Worm (Caenorhabditis elegans) whole organism, L3 larva: ENCODE measurements around the gene AH9.6.

Experiments
- ama-1 ChIP-seq: fragments of 150-350 bp; optimal IDR thresholded peaks from 2 replicates; lab custom pipeline; 2018
- ceh-82 ChIP-seq: fragments of 150-350 bp; optimal IDR thresholded peaks from 2 replicates; lab custom pipeline; 2014; ENCODE audit warnings: missing biosample characterization, missing genetic modification characterization
- elt-2 ChIP-seq: sonication (generic microtip); optimal IDR thresholded peaks from 2 replicates; lab custom pipeline; 2016; ENCODE audit warnings: missing genetic modification reagents, mild to moderate bottlenecking, missing genetic modification characterization, missing compliant biosample characterization
- elt-3 ChIP-seq, 3 experiments: fragments of 150-350 bp in 1 of 3; sonication (generic microtip) in 2 of 3; optimal IDR thresholded peaks; 2 replicates in 2 of 3; 4 replicates in 1 of 3; lab custom pipeline; 2014 to 2017; ENCODE audit warnings: missing biosample characterization in 3 of 3, missing genetic modification characterization in 3 of 3
- mdl-1 ChIP-seq: fragments of 150-350 bp; optimal IDR thresholded peaks from 2 replicates; lab custom pipeline; 2014; ENCODE audit warnings: missing biosample characterization, missing genetic modification characterization
- nfya-1 ChIP-seq: sonication (generic microtip); optimal IDR thresholded peaks from 2 replicates; lab custom pipeline; 2017; ENCODE audit warnings: missing genetic modification characterization, mild to moderate bottlenecking, missing compliant biosample characterization, antibody characterized with exemption, moderate library complexity; ENCODE audit not compliant: insufficient read depth
- nhr-12 ChIP-seq: fragments of 150-350 bp; optimal IDR thresholded peaks from 2 replicates; lab custom pipeline; 2014; ENCODE audit warnings: missing biosample characterization, missing genetic modification characterization
- nhr-237 ChIP-seq: fragments of 150-350 bp; optimal IDR thresholded peaks from 2 replicates; lab custom pipeline; 2014; ENCODE audit warnings: missing biosample characterization, missing genetic modification characterization
- nhr-28 ChIP-seq: fragments of 150-350 bp; optimal IDR thresholded peaks from 2 replicates; lab custom pipeline; 2014; ENCODE audit warnings: missing biosample characterization, missing genetic modification characterization
- nhr-77 ChIP-seq: fragments of 150-350 bp; optimal IDR thresholded peaks from 2 replicates; lab custom pipeline; 2014; ENCODE audit warnings: missing biosample characterization, missing genetic modification characterization
- sea-2 ChIP-seq: fragments of 150-350 bp; sonication (generic microtip); optimal IDR thresholded peaks from 4 replicates; lab custom pipeline; 2014; ENCODE audit warnings: missing biosample characterization, missing genetic modification reagents, missing genetic modification characterization
- snpc-4 ChIP-seq: fragments of 150-350 bp; optimal IDR thresholded peaks from 2 replicates; lab custom pipeline; 2014; ENCODE audit warnings: missing biosample characterization, missing genetic modification characterization
- zag-1 ChIP-seq: fragments of 150-350 bp; optimal IDR thresholded peaks from 2 replicates; lab custom pipeline; 2014; ENCODE audit warnings: missing biosample characterization, missing genetic modification characterization

ce11 chrX:2294198-2294800, 26.4 kb upstream of the AH9.6 start, which contains the start of gene T10H10.2:
- TF ChIP-seq elt-2 (tag; lab: Kevin White, UChicago) (no peak), mdl-1 (no peak), nfya-1 (no peak), ama-1 (lab: Kevin White, UChicago) (no peak), nhr-28 (tag; lab: Kevin White, UChicago) (no peak), elt-3 (tag; optimal IDR thresholded peaks at IDR 0.05; lab: Kevin White, UChicago) (no peak), snpc-4 (tag; lab: Kevin White, UChicago) (no peak), nhr-12 (tag; lab: Kevin White, UChicago) (no peak), sea-2 (GFP tag; lab: Kevin White, UChicago) (no peak), ceh-82 (tag; lab: Kevin White, UChicago) (no peak), nhr-77 (tag; lab: Kevin White, UChicago) (no peak), nhr-237 (no peak), zag-1 (tag; lab: Kevin White, UChicago) (no peak)
